Fruit fly (Drosophila melanogaster) whole organism, wandering third instar larva: ENCODE data around the gene jet.
A peak's percentile ranks its signal among the peaks of the same experiment; 100 is the strongest.

Experiments
- Dif ChIP-seq: fragments of 200-275, 200-300 bp; sonication (Bioruptor generic); optimal IDR thresholded peaks from 2 replicates; lab custom pipeline; 2018; ENCODE audit warnings: missing biosample characterization, missing genetic modification characterization; ENCODE audit not compliant: partially characterized antibody
- GATAd ChIP-seq: sonication (Bioruptor generic); optimal IDR thresholded peaks from 2 replicates; lab custom pipeline; 2016; ENCODE audit warnings: missing biosample characterization, missing genetic modification characterization
- Hr78 ChIP-seq: fragments of >200 bp; optimal IDR thresholded peaks from 2 replicates; lab custom pipeline; 2017; ENCODE audit warnings: missing biosample characterization, missing genetic modification characterization
- Mio ChIP-seq: sonication (Bioruptor generic); optimal IDR thresholded peaks from 2 replicates; lab custom pipeline; 2016; ENCODE audit warnings: missing biosample characterization, missing genetic modification characterization
- Myc ChIP-seq: fragments of >200 bp; optimal IDR thresholded peaks from 2 replicates; lab custom pipeline; 2017
- OdsH ChIP-seq: fragments of 200-800 bp; sonication (Bioruptor generic); optimal IDR thresholded peaks from 2 replicates; lab custom pipeline; 2016; ENCODE audit warnings: missing biosample characterization, mild to moderate bottlenecking, missing genetic modification characterization
- Rel ChIP-seq, 2 experiments: fragments of 200-800 bp; sonication (Bioruptor generic) in 1 of 2; optimal IDR thresholded peaks; 2 replicates in 1 of 2; 3 replicates in 1 of 2; lab custom pipeline; 2016 to 2019; ENCODE audit warnings: mild to moderate bottlenecking in 2 of 2, missing biosample characterization in 2 of 2, missing genetic modification characterization in 2 of 2, moderate library complexity in 1 of 2
- Vsx2 ChIP-seq: fragments of 200-300, 225-300 bp; sonication (Bioruptor generic); optimal IDR thresholded peaks from 2 replicates; lab custom pipeline; 2018; ENCODE audit warnings: missing biosample characterization, missing genetic modification characterization; ENCODE audit not compliant: partially characterized antibody
- ey ChIP-seq: fragments of 200-800 bp; sonication (Bioruptor generic); optimal IDR thresholded peaks from 2 replicates; lab custom pipeline; 2016; ENCODE audit warnings: missing biosample characterization, missing genetic modification characterization
- lola ChIP-seq: fragments of >200 bp; optimal IDR thresholded peaks from 2 replicates; lab custom pipeline; 2017; ENCODE audit warnings: missing biosample characterization, missing genetic modification characterization
- sage ChIP-seq: fragments of 200-800 bp; sonication (Bioruptor generic); optimal IDR thresholded peaks from 2 replicates; lab custom pipeline; 2016; ENCODE audit warnings: missing biosample characterization, mild to moderate bottlenecking, missing genetic modification characterization
- usp ChIP-seq: fragments of >200 bp; optimal IDR thresholded peaks from 2 replicates; lab custom pipeline; 2017; ENCODE audit warnings: missing biosample characterization, missing genetic modification characterization

DNA sequence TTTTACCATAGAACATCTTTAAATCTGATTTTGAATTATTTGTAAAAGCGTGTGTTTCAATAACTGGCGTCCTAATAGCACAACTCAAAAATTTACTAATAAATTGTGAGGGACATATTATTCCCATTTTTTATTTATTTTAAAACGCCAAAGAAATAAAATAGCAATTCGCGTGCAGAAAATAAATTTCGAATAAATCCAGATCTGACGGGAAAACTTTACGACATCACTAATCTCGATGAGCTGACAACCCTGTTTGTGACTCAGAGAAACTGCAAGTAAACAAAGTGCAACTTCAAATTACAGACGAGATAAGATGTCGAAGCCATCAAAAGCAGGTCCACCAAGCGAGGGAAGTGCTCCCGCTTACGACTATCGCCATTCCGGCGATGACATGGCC, 15.8 kb upstream of the jet start, which contains the start of gene CG34125:
- TF ChIP-seq usp: no peak
- no peak for TF ChIP-seq Dif (GFP tag; lab: Kevin White, UChicago)
- TF ChIP-seq Vsx2 (GFP tag; lab: Kevin White, UChicago): no peak
- TF ChIP-seq sage (GFP tag; lab: Kevin White, UChicago): no peak
- TF ChIP-seq Myc (lab: Kevin White, UChicago): peak; percentile 88
- peak; percentile 24 for TF ChIP-seq OdsH (GFP tag; lab: Kevin White, UChicago)
- TF ChIP-seq ey (GFP tag; lab: Kevin White, UChicago): no peak
- TF ChIP-seq Hr78 (GFP tag; lab: Kevin White, UChicago): no peak
- TF ChIP-seq GATAd (GFP tag; lab: Kevin White, UChicago): no peak
- no peak for TF ChIP-seq Mio (GFP tag; lab: Kevin White, UChicago)
- TF ChIP-seq Rel (GFP tag; optimal IDR thresholded peaks at IDR 0.05; lab: Kevin White, UChicago): no peak
- TF ChIP-seq Rel (tag; optimal IDR thresholded peaks at IDR 0.05; lab: Kevin White, UChicago): no peak
- no peak for TF ChIP-seq lola (GFP tag; lab: Kevin White, UChicago)
